Fruit fly (Drosophila melanogaster) whole organism, embryonic: ENCODE results near the gene Ide.

Experiments used
- Blimp-1 ChIP-seq: fragments of 200-800 bp; sonication (Bioruptor generic); optimal IDR thresholded peaks from 3 replicates; lab custom pipeline; 2018; ENCODE audit warnings: missing biosample characterization, missing genetic modification characterization, mild to moderate bottlenecking, moderate library complexity, missing genetic modification reagents
- CG11695 ChIP-seq: fragments of 200-800 bp; sonication (Bioruptor generic); IDR thresholded peaks from 3 replicates; pipeline ENCODE4 v1.3.6; 2022; ENCODE audit warnings: missing biosample characterization, missing genetic modification characterization
- CG12104 ChIP-seq: fragments of 200-800 bp; sonication (Bioruptor generic); optimal IDR thresholded peaks from 3 replicates; lab custom pipeline; 2016; ENCODE audit warnings: missing biosample characterization, missing genetic modification characterization
- CG30403 ChIP-seq: fragments of 200-800 bp; sonication (Bioruptor generic); optimal IDR thresholded peaks from 3 replicates; lab custom pipeline; 2016; ENCODE audit warnings: missing biosample characterization, missing genetic modification characterization
- CG3065 ChIP-seq: fragments of 200-800 bp; sonication (Bioruptor generic); optimal IDR thresholded peaks from 2 replicates; lab custom pipeline; 2016; ENCODE audit warnings: missing biosample characterization, missing genetic modification characterization
- CG31365 ChIP-seq: fragments of 200-800 bp; sonication (Bioruptor generic); optimal IDR thresholded peaks from 2 replicates; lab custom pipeline; 2018; ENCODE audit warnings: missing biosample characterization, mild to moderate bottlenecking, missing genetic modification characterization
- CG31441 ChIP-seq: fragments of 200-800 bp; sonication (Bioruptor generic); IDR thresholded peaks from 2 replicates; pipeline ENCODE4 v1.3.6; 2022; ENCODE audit warnings: missing biosample characterization, missing genetic modification characterization
- CG9727 ChIP-seq: fragments of 200-800 bp; sonication (Bioruptor generic); optimal IDR thresholded peaks from 3 replicates; lab custom pipeline; 2017; ENCODE audit warnings: missing biosample characterization, mild to moderate bottlenecking, missing genetic modification characterization
- CTCF ChIP-seq: fragments of 200-800 bp; sonication (Bioruptor generic); optimal IDR thresholded peaks from 2 replicates; lab custom pipeline; 2017; ENCODE audit warnings: missing biosample characterization, mild to moderate bottlenecking, missing genetic modification characterization, moderate library complexity
- Camta ChIP-seq: fragments of 200-800 bp; sonication (Bioruptor generic); optimal IDR thresholded peaks from 2 replicates; lab custom pipeline; 2016; ENCODE audit warnings: missing biosample characterization, missing genetic modification characterization
- Dek ChIP-seq: fragments of 200-800 bp; sonication (Bioruptor generic); optimal IDR thresholded peaks from 3 replicates; lab custom pipeline; 2019; ENCODE audit warnings: missing biosample characterization, mild to moderate bottlenecking, missing genetic modification characterization, moderate library complexity
- Fer2 ChIP-seq: fragments of 200-800 bp; sonication (Bioruptor generic); optimal IDR thresholded peaks from 2 replicates; lab custom pipeline; 2018; ENCODE audit warnings: missing biosample characterization, mild to moderate bottlenecking, missing genetic modification characterization, moderate library complexity
- NC2β ChIP-seq: fragments of 200-800 bp; sonication (Bioruptor generic); optimal IDR thresholded peaks from 2 replicates; lab custom pipeline; 2016; ENCODE audit warnings: missing biosample characterization, missing genetic modification characterization
- Nf-YB ChIP-seq: fragments of 200-800 bp; sonication (Bioruptor generic); optimal IDR thresholded peaks from 3 replicates; lab custom pipeline; 2019; ENCODE audit warnings: missing biosample characterization, mild to moderate bottlenecking, missing genetic modification characterization, moderate library complexity
- Spps ChIP-seq: fragments of 200-800 bp; sonication (Bioruptor generic); optimal IDR thresholded peaks from 2 replicates; lab custom pipeline; 2018; ENCODE audit warnings: missing biosample characterization, mild to moderate bottlenecking, missing genetic modification characterization
- Ssrp ChIP-seq: fragments of 200-800 bp; sonication (Bioruptor generic); optimal IDR thresholded peaks from 2 replicates; lab custom pipeline; 2018; ENCODE audit warnings: missing biosample characterization, mild to moderate bottlenecking, missing genetic modification characterization, moderate library complexity
- Usf ChIP-seq: fragments of 200-800 bp; sonication (Bioruptor generic); optimal IDR thresholded peaks from 2 replicates; lab custom pipeline; 2017; ENCODE audit warnings: missing genotype, missing biosample characterization, missing genetic modification characterization
- Xbp1 ChIP-seq: fragments of 200-800 bp; sonication (Bioruptor generic); optimal IDR thresholded peaks from 3 replicates; lab custom pipeline; 2016; ENCODE audit warnings: missing biosample characterization, mild to moderate bottlenecking, missing genetic modification characterization
- corto ChIP-seq: fragments of 200-800 bp; sonication (Bioruptor generic); optimal IDR thresholded peaks from 2 replicates; lab custom pipeline; 2016; ENCODE audit warnings: missing biosample characterization, mild to moderate bottlenecking, missing genetic modification characterization, moderate library complexity
- croc ChIP-seq: fragments of 200-800 bp; sonication (Bioruptor generic); conservative IDR thresholded peaks from 3 replicates; pipeline ENCODE4 v1.3.6; 2022; ENCODE audit warnings: missing biosample characterization, missing genetic modification characterization
- dm ChIP-seq: fragments of 200-800 bp; sonication (Bioruptor generic); optimal IDR thresholded peaks from 3 replicates; lab custom pipeline; 2016; ENCODE audit warnings: missing biosample characterization, missing genetic modification characterization
- eve ChIP-seq, 2 experiments: fragments of >200 bp; optimal IDR thresholded peaks; 2 replicates each; lab custom pipeline; 2017; ENCODE audit warnings: missing biosample characterization in 2 of 2, missing genetic modification characterization in 2 of 2
- fd102C ChIP-seq: fragments of 200-800 bp; sonication (Bioruptor generic); optimal IDR thresholded peaks from 2 replicates; lab custom pipeline; 2018; ENCODE audit warnings: missing biosample characterization, mild to moderate bottlenecking, missing genetic modification characterization, moderate library complexity
- fd64A ChIP-seq: fragments of 200-800 bp; sonication (Bioruptor generic); optimal IDR thresholded peaks from 3 replicates; lab custom pipeline; 2018; ENCODE audit warnings: missing biosample characterization, mild to moderate bottlenecking, missing genetic modification characterization
- gem ChIP-seq: fragments of 200-800 bp; sonication (Bioruptor generic); optimal IDR thresholded peaks from 2 replicates; lab custom pipeline; 2019; ENCODE audit warnings: missing biosample characterization, mild to moderate bottlenecking, missing genetic modification characterization, moderate library complexity
- grau ChIP-seq: fragments of 200-800 bp; optimal IDR thresholded peaks from 3 replicates; lab custom pipeline; 2019; ENCODE audit warnings: missing biosample characterization, mild to moderate bottlenecking, missing genetic modification characterization, moderate library complexity
- lbe ChIP-seq: fragments of 200-800 bp; sonication (Bioruptor generic); optimal IDR thresholded peaks from 2 replicates; lab custom pipeline; 2016; ENCODE audit warnings: missing biosample characterization, mild to moderate bottlenecking, missing genetic modification characterization
- pan ChIP-seq, 4 experiments: fragments of >200 bp in 3 of 4; fragments of 200-800 bp in 1 of 4; sonication (Bioruptor generic) in 1 of 4; optimal IDR thresholded peaks in 3 of 4; IDR thresholded peaks in 1 of 4; 2 replicates each; pipeline versions ENCODE4 v1.3.6 to Lab custom; 2017 to 2022; ENCODE audit warnings: missing biosample characterization in 2 of 4, missing genetic modification characterization in 2 of 4, mixed read lengths in 1 of 4
- phol ChIP-seq: fragments of 200-800 bp; sonication (Bioruptor generic); optimal IDR thresholded peaks from 3 replicates; lab custom pipeline; 2018; ENCODE audit warnings: missing biosample characterization, mild to moderate bottlenecking, missing genetic modification characterization, moderate library complexity
- pita ChIP-seq: fragments of 200-800 bp; sonication (Bioruptor generic); optimal IDR thresholded peaks from 2 replicates; lab custom pipeline; 2017; ENCODE audit warnings: missing biosample characterization, mild to moderate bottlenecking, missing genetic modification characterization
- row ChIP-seq: fragments of 200-800 bp; sonication (Bioruptor generic); IDR thresholded peaks from 3 replicates; pipeline ENCODE4 v1.3.6; 2022; ENCODE audit warnings: missing biosample characterization, missing genetic modification characterization
- sc ChIP-seq, 3 experiments: fragments of >200 bp in 2 of 3; fragments of 200-800 bp in 1 of 3; sonication (Bioruptor generic) in 1 of 3; optimal IDR thresholded peaks; 2 replicates in 2 of 3; 3 replicates in 1 of 3; lab custom pipeline; 2017; ENCODE audit warnings: mild to moderate bottlenecking in 1 of 3, missing biosample characterization in 1 of 3, missing genetic modification characterization in 1 of 3, missing genetic modification reagents in 1 of 3
- schlank ChIP-seq: fragments of 200-800 bp; sonication (Bioruptor generic); optimal IDR thresholded peaks from 2 replicates; lab custom pipeline; 2018; ENCODE audit warnings: missing biosample characterization, mild to moderate bottlenecking, missing genetic modification characterization
- sens ChIP-seq: fragments of 200-800 bp; sonication (Bioruptor generic); peaks from one replicate; lab custom pipeline; 2016; ENCODE audit warnings: missing biosample characterization, missing genetic modification characterization
- slbo ChIP-seq: fragments of 200-800 bp; sonication (Bioruptor generic); IDR thresholded peaks from 2 replicates; pipeline ENCODE4 v1.3.6; 2022; ENCODE audit warnings: missing biosample characterization, missing genetic modification characterization
- tin ChIP-seq: fragments of 200-800 bp; sonication (Bioruptor generic); optimal IDR thresholded peaks from 3 replicates; lab custom pipeline; 2016; ENCODE audit warnings: missing biosample characterization, missing genetic modification characterization
- vfl ChIP-seq: fragments of 200-800 bp; sonication (Bioruptor generic); optimal IDR thresholded peaks from 2 replicates; lab custom pipeline; 2016; ENCODE audit warnings: missing biosample characterization, missing genetic modification characterization

Ide gene

DNA sequence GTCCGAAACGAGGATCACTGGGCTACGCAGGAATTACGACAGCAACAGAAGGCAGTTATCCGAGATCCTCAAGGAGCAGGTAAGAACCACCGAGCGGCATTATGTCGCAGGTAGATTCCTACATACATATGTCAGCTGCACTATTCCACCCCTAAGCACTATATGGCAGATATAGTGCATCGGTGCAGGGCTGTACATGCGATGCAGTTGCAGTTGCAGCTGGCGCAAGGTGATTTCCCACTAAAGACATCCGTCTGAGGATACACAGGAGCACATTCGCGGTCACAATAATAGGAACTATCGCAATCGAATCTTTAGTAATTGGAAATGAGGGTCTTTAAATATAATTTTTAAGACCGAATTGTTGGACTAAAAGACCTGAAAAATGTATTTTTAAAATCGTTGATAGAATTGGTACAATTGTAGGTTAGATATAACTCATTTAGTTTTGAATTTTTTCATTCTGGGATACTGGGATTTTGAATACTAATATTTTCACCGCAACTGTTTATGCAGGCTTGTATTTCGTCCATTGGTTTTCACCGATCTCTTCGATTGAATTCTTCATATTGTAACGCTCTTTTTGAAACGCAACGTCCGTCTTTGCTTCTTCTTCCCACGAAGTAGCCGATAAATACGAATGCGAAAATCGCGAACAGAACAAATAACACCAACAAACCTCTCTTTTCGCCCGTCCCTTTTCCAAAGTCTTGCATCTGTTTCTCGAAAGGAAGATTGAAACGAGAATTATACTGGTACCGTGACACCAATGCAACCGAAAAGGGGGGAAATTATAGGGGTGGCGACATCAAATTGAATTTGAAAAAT, 27.2 kb upstream of the Ide start (continued):
- TF ChIP-seq Blimp-1 (no peak), Xbp1 (GFP tag; lab: Kevin White, UChicago) (no peak), grau (tag; lab: Kevin White, UChicago) (peak; percentile 54), corto (GFP tag; lab: Kevin White, UChicago) (peak; percentile 57), Dek (tag; lab: Kevin White, UChicago) (no peak), Spps (no peak), CG9727 (GFP tag; lab: Kevin White, UChicago) (peak; percentile 81), NC2β (GFP tag; lab: Kevin White, UChicago) (peak; percentile 51), vfl (GFP tag; lab: Kevin White, UChicago) (no peak), slbo (GFP tag; lab: Robert Waterston, UW) (no peak), sc (optimal IDR thresholded peaks at IDR 0.05; lab: Kevin White, UChicago) (no peak), sc (GFP tag; optimal IDR thresholded peaks at IDR 0.05; lab: Kevin White, UChicago) (peak; percentile 50), Camta (no peak), gem (tag; lab: Kevin White, UChicago) (peak; percentile 64), CG31365 (tag; lab: Kevin White, UChicago) (no peak), sens (GFP tag; lab: Kevin White, UChicago) (peak; percentile 89), eve (GFP tag; optimal IDR thresholded peaks at IDR 0.05; lab: Kevin White, UChicago) (peak in 1 of 2 experiments; percentile 60), CG30403 (peak; percentile 8), CG31441 (peak; percentile 56), CG12104 (GFP tag; lab: Kevin White, UChicago) (no peak), schlank (tag; lab: Kevin White, UChicago) (no peak), CG3065 (no peak), phol (tag; lab: Kevin White, UChicago) (peak; percentile 56), row (GFP tag; lab: Robert Waterston, UW) (peak; percentile 54), croc (GFP tag; lab: Robert Waterston, UW) (no peak), Fer2 (no peak), pan (optimal IDR thresholded peaks at IDR 0.05; lab: Kevin White, UChicago) (no peak), pan (GFP tag; optimal IDR thresholded peaks at IDR 0.05 in 1 of 2, IDR thresholded peaks at IDR 0.05 in 1 of 2) (no peak), tin (GFP tag; lab: Kevin White, UChicago) (no peak), fd102C (GFP tag; lab: Kevin White, UChicago) (peak; percentile 84), lbe (GFP tag; lab: Kevin White, UChicago) (peak; percentile 54), Ssrp (tag; lab: Kevin White, UChicago) (peak; percentile 39), fd64A (GFP tag; lab: Kevin White, UChicago) (no peak), Nf-YB (no peak), CTCF (GFP tag; lab: Kevin White, UChicago) (no peak), dm (GFP tag; lab: Kevin White, UChicago) (no peak), pita (GFP tag; lab: Kevin White, UChicago) (no peak), CG11695 (GFP tag; lab: Robert Waterston, UW) (0 out of 3 replicates have a peak, but pooled peaks have one; percentile 27), Usf (GFP tag; lab: Kevin White, UChicago) (peak; percentile 44)
